Worm (Caenorhabditis elegans) whole organism, young adult: Measurements from ENCODE around the gene gldi-2.

Experiments used
- nfya-2 ChIP-seq: fragments of 200-800 bp; sonication (Bioruptor generic); IDR thresholded peaks from 2 replicates; pipeline ENCODE4 v1.3.6; 2022; ENCODE audit warnings: missing genetic modification reagents, missing genetic modification characterization, missing compliant biosample characterization
- unc-62 ChIP-seq: fragments of 150-350 bp; optimal IDR thresholded peaks from 2 replicates; lab custom pipeline; 2014; ENCODE audit warnings: missing biosample characterization, missing genetic modification reagents, missing genetic modification characterization

DNA sequence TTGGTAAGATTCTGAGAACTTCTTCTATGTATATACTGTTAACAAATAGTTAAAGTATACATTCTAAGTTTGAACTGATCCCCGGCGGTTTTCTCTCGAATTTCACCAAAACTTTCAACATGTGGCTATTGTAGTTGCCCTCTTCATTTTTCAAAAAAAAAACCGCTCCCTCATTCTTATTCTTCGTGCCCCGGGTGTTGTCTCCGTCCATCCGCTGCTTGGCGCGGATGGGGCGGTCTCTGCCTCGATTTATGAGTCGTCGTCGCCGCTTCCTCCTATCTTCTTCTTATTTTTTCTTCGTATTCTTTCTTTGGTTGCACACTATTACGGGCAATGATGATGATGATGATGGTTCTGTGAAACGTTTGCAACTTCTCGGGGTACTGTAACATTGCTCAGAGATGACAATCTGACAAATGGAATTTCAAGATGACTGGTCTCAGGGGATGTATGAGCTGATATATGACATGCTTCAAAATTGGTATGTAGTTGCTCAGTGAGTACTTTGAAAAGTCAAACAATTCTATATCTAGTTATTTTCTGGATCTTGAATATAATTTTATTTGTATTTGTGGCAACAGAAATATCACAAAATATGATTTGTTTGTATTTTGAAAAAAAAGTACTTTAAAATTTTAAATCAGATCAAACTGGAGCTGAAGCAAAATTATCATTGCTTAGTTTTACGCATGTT lies 37.2 kb downstream of the gldi-2 start:
- no peak for TF ChIP-seq unc-62
- TF ChIP-seq nfya-2, result no peak
